Fruit fly (Drosophila melanogaster): Measurements from ENCODE around the gene Gmppb.

DNA sequence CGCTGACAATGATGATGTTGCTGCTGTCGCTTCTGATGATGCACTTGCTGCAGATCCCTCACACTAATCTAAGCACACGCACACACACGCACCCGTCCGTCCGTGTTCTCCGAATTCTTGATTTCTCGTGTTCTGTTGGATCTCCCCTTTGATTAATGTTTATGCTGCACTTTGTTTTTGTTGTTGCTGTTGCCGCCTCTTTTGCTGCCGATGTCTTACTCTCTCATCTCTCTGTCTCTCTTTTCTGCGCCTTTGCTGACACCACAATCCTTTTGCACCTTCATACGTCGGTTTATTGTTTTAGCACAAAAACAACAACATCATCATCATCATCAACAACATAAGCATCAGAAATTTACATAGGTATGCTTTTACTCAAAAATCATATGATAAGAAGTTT lies 13.2 kb upstream of the Gmppb start:
- TF ChIP-seq CG6163 (GFP tag; IDR thresholded peaks at IDR 0.05) (no peak), CG31627 (GFP tag; optimal IDR thresholded peaks at IDR 0.05) (no peak), ss (GFP tag; optimal IDR thresholded peaks at IDR 0.05) (no peak), Ets21C (GFP tag; optimal IDR thresholded peaks at IDR 0.05) (no peak), fd59A (GFP tag; optimal IDR thresholded peaks at IDR 0.05) (no peak), Eip75B (GFP tag; optimal IDR thresholded peaks at IDR 0.05) (no peak), CG9139 (GFP tag; optimal IDR thresholded peaks at IDR 0.05) (no peak), CG8632 (GFP tag; optimal IDR thresholded peaks at IDR 0.05) (no peak)
